Fruit fly (Drosophila melanogaster) whole organism, adult: Measurements from ENCODE around the gene CG14507.
A peak's percentile ranks its signal among the peaks of the same experiment; 100 is the strongest.

Source experiments
- CG11617 ChIP-seq: fragments of 200-800 bp; sonication (Bioruptor generic); optimal IDR thresholded peaks from 2 replicates; lab custom pipeline; 2017; ENCODE audit warnings: mild to moderate bottlenecking, missing biosample characterization, missing genetic modification reagents, missing genetic modification characterization
- CG12768 ChIP-seq: fragments of 200-800 bp; sonication (Bioruptor generic); optimal IDR thresholded peaks from 2 replicates; lab custom pipeline; 2017; ENCODE audit warnings: missing biosample characterization, missing genetic modification characterization, mild to moderate bottlenecking, moderate library complexity, missing genetic modification reagents
- CG14711 ChIP-seq: fragments of 200-800 bp; sonication (Bioruptor generic); optimal IDR thresholded peaks from 2 replicates; lab custom pipeline; 2018; ENCODE audit warnings: missing biosample characterization, mild to moderate bottlenecking, missing genetic modification characterization, moderate library complexity
- CG1620 ChIP-seq: fragments of 200-800 bp; sonication (Bioruptor generic); optimal IDR thresholded peaks from 2 replicates; lab custom pipeline; 2016; ENCODE audit warnings: missing biosample characterization, missing genetic modification characterization
- CG33017 ChIP-seq: fragments of 200-800 bp; sonication (Bioruptor generic); optimal IDR thresholded peaks from 2 replicates; lab custom pipeline; 2018; ENCODE audit warnings: missing biosample characterization, mild to moderate bottlenecking, missing genetic modification characterization, moderate library complexity
- CG5204 ChIP-seq: fragments of 200-800 bp; sonication (Bioruptor generic); optimal IDR thresholded peaks from 2 replicates; lab custom pipeline; 2016; ENCODE audit warnings: missing biosample characterization, missing genetic modification characterization
- CG7045 ChIP-seq: fragments of 200-800 bp; sonication (Bioruptor generic); optimal IDR thresholded peaks from 2 replicates; lab custom pipeline; 2017; ENCODE audit warnings: missing biosample characterization, mild to moderate bottlenecking, missing genetic modification characterization
- CG7101 ChIP-seq: fragments of 200-800 bp; sonication (Bioruptor generic); optimal IDR thresholded peaks from 2 replicates; lab custom pipeline; 2018; ENCODE audit warnings: missing biosample characterization, mild to moderate bottlenecking, missing genetic modification characterization, moderate library complexity
- Clk ChIP-seq: fragments of 200-800 bp; sonication (Bioruptor generic); optimal IDR thresholded peaks from 2 replicates; lab custom pipeline; 2017; ENCODE audit warnings: missing biosample characterization, missing genetic modification characterization
- Hr96 ChIP-seq: fragments of 200-800 bp; sonication (Bioruptor generic); optimal IDR thresholded peaks from 2 replicates; lab custom pipeline; 2016; ENCODE audit warnings: missing biosample characterization, missing genetic modification characterization
- Mnt ChIP-seq: fragments of 200-800 bp; sonication (Bioruptor generic); optimal IDR thresholded peaks from 2 replicates; lab custom pipeline; 2016; ENCODE audit warnings: missing biosample characterization, mild to moderate bottlenecking, missing genetic modification characterization
- bab1 ChIP-seq: fragments of 200-800 bp; sonication (Bioruptor generic); optimal IDR thresholded peaks from 3 replicates; lab custom pipeline; 2019; ENCODE audit warnings: missing biosample characterization, mild to moderate bottlenecking, missing genetic modification characterization, moderate library complexity
- cic ChIP-seq: fragments of 200-800 bp; sonication (Bioruptor generic); optimal IDR thresholded peaks from 2 replicates; lab custom pipeline; 2017; ENCODE audit warnings: missing biosample characterization, mild to moderate bottlenecking, missing genetic modification characterization, moderate library complexity
- cnc ChIP-seq, 2 experiments: fragments of >200 bp; optimal IDR thresholded peaks; 2 replicates each; lab custom pipeline; 2017
- kay ChIP-seq: fragments of 200-800 bp; sonication (Bioruptor generic); peaks from one replicate; lab custom pipeline; 2016; ENCODE audit warnings: missing biosample characterization, missing genetic modification characterization, borderline replicate concordance
- ovo ChIP-seq: fragments of 200-800 bp; sonication (Bioruptor generic); optimal IDR thresholded peaks from 2 replicates; lab custom pipeline; 2016; ENCODE audit warnings: missing biosample characterization, missing genetic modification characterization
- pad ChIP-seq: fragments of 200-800 bp; sonication (Bioruptor generic); optimal IDR thresholded peaks from 3 replicates; lab custom pipeline; 2017; ENCODE audit warnings: missing biosample characterization, missing genetic modification characterization, mild to moderate bottlenecking, moderate library complexity, missing genetic modification reagents
- tj ChIP-seq: fragments of 200-800 bp; sonication (Bioruptor generic); optimal IDR thresholded peaks from 3 replicates; lab custom pipeline; 2017; ENCODE audit warnings: missing biosample characterization, mild to moderate bottlenecking, missing genetic modification characterization, moderate library complexity
- toe ChIP-seq: fragments of 200-800 bp; sonication (Bioruptor generic); optimal IDR thresholded peaks from 2 replicates; lab custom pipeline; 2016; ENCODE audit warnings: missing biosample characterization, missing genetic modification characterization

Gene CG14507

dm6 chr3R:29255963-29256527 is 28.5 kb upstream of the CG14507 start, which contains the start of gene CG45544:
Gene CG45544, plus strand, starts transcription at chr3R:29256485.
- TF ChIP-seq CG12768 (GFP tag; lab: Kevin White, UChicago): no peak
- peak; percentile 2 for TF ChIP-seq CG14711 (tag; lab: Kevin White, UChicago)
- no peak for TF ChIP-seq CG1620
- TF ChIP-seq bab1 (GFP tag; lab: Kevin White, UChicago): peak; percentile 77
- peak; percentile 6 for TF ChIP-seq Hr96 (GFP tag; lab: Kevin White, UChicago)
- no peak for TF ChIP-seq pad (GFP tag; lab: Kevin White, UChicago)
- TF ChIP-seq Mnt (GFP tag; lab: Kevin White, UChicago): no peak
- no peak for TF ChIP-seq cnc (optimal IDR thresholded peaks at IDR 0.05; lab: Kevin White, UChicago)
- TF ChIP-seq ovo (GFP tag; lab: Kevin White, UChicago): no peak
- no peak for TF ChIP-seq CG7045 (GFP tag; lab: Kevin White, UChicago)
- TF ChIP-seq tj (GFP tag; lab: Kevin White, UChicago): peak; percentile 90
- no peak for TF ChIP-seq Clk (GFP tag; lab: Kevin White, UChicago)
- TF ChIP-seq cic: no peak
- TF ChIP-seq CG7101: peak; percentile 33
- no peak for TF ChIP-seq kay (GFP tag; lab: Kevin White, UChicago)
- TF ChIP-seq toe (GFP tag; lab: Kevin White, UChicago): no peak
- no peak for TF ChIP-seq CG11617 (GFP tag; lab: Kevin White, UChicago)

dm6 chr3R:29255166-29255962 is 27.8 kb upstream of the CG14507 start, which contains the start of gene stg:
Gene stg, minus strand, starts transcription at chr3R:29255800.
- TF ChIP-seq Mnt (GFP tag; lab: Kevin White, UChicago): no peak
- TF ChIP-seq CG1620: no peak
- TF ChIP-seq ovo (GFP tag; lab: Kevin White, UChicago): peak; percentile 37
- TF ChIP-seq CG12768 (GFP tag; lab: Kevin White, UChicago): no peak
- TF ChIP-seq pad (GFP tag; lab: Kevin White, UChicago): peak; percentile 69
- no peak for TF ChIP-seq toe (GFP tag; lab: Kevin White, UChicago)
- TF ChIP-seq CG11617 (GFP tag; lab: Kevin White, UChicago): no peak
- TF ChIP-seq Hr96 (GFP tag; lab: Kevin White, UChicago): no peak
- no peak for TF ChIP-seq CG5204
- no peak for TF ChIP-seq cic
- TF ChIP-seq cnc (optimal IDR thresholded peaks at IDR 0.05; lab: Kevin White, UChicago): no peak

- peak; percentile 29 for TF ChIP-seq tj (GFP tag; lab: Kevin White, UChicago)
- no peak for TF ChIP-seq CG5204
Measured at dm6 chr3R:29254383-29254782, 26.9 kb upstream of the CG14507 start.

- no peak for TF ChIP-seq CG11617 (GFP tag; lab: Kevin White, UChicago)
- TF ChIP-seq CG14711 (tag; lab: Kevin White, UChicago): no peak
- no peak for TF ChIP-seq cnc (optimal IDR thresholded peaks at IDR 0.05; lab: Kevin White, UChicago)
- no peak for TF ChIP-seq toe (GFP tag; lab: Kevin White, UChicago)
- TF ChIP-seq Mnt (GFP tag; lab: Kevin White, UChicago): no peak
- TF ChIP-seq bab1 (GFP tag; lab: Kevin White, UChicago): no peak
- TF ChIP-seq cic: no peak
- no peak for TF ChIP-seq CG1620
- no peak for TF ChIP-seq CG7045 (GFP tag; lab: Kevin White, UChicago)
- TF ChIP-seq kay (GFP tag; lab: Kevin White, UChicago): no peak
- no peak for TF ChIP-seq CG5204
- no peak for TF ChIP-seq Clk (GFP tag; lab: Kevin White, UChicago)
- no peak for TF ChIP-seq CG33017 (tag; lab: Kevin White, UChicago)
- TF ChIP-seq ovo (GFP tag; lab: Kevin White, UChicago): no peak
- no peak for TF ChIP-seq CG12768 (GFP tag; lab: Kevin White, UChicago)
- TF ChIP-seq Hr96 (GFP tag; lab: Kevin White, UChicago): no peak
Measured at dm6 chr3R:29253874-29254273, 26.3 kb upstream of the CG14507 start.

dm6 chr3R:29251418-29251817 is 23.9 kb upstream of the CG14507 start:
- TF ChIP-seq bab1 (GFP tag; lab: Kevin White, UChicago) (peak; percentile 53), cic (no peak)

- TF ChIP-seq CG7045 (GFP tag; lab: Kevin White, UChicago): no peak
- TF ChIP-seq ovo (GFP tag; lab: Kevin White, UChicago): no peak
- no peak for TF ChIP-seq CG33017 (tag; lab: Kevin White, UChicago)
- no peak for TF ChIP-seq CG5204
- TF ChIP-seq kay (GFP tag; lab: Kevin White, UChicago): no peak
- TF ChIP-seq bab1 (GFP tag; lab: Kevin White, UChicago): no peak
- TF ChIP-seq CG12768 (GFP tag; lab: Kevin White, UChicago): no peak
Measured at dm6 chr3R:29250272-29251018, 22.9 kb upstream of the CG14507 start, which contains the start of gene SP1029. Gene SP1029, minus strand, starts transcription at chr3R:29250451.
